Fruit fly (Drosophila melanogaster) whole organism, pupa: Measurements from ENCODE around the gene boss.

Experiments
- CG10348 ChIP-seq: fragments of 200-800 bp; sonication (Bioruptor generic); IDR thresholded peaks from 2 replicates; pipeline ENCODE4 v1.3.6; 2022; ENCODE audit warnings: missing biosample characterization, missing genetic modification characterization
- CG12605 ChIP-seq: fragments of 200-800 bp; sonication (Bioruptor generic); IDR thresholded peaks from 2 replicates; pipeline ENCODE4 v1.3.6; 2022; ENCODE audit warnings: missing biosample characterization, missing genetic modification characterization
- CG13204 ChIP-seq: fragments of 200-800 bp; sonication (Bioruptor generic); optimal IDR thresholded peaks from 2 replicates; lab custom pipeline; 2018; ENCODE audit warnings: missing biosample characterization, mild to moderate bottlenecking, missing genetic modification characterization, moderate library complexity
- CG14655 ChIP-seq: fragments of 200-800 bp; sonication (Bioruptor generic); optimal IDR thresholded peaks from 3 replicates; lab custom pipeline; 2017; ENCODE audit warnings: mild to moderate bottlenecking, missing biosample characterization, missing genetic modification reagents, missing genetic modification characterization
- CG15710 ChIP-seq: fragments of 200-800 bp; sonication (Bioruptor generic); optimal IDR thresholded peaks from 2 replicates; lab custom pipeline; 2018; ENCODE audit warnings: missing biosample characterization, mild to moderate bottlenecking, missing genetic modification characterization, moderate library complexity
- CG17806 ChIP-seq: fragments of 200-800 bp; sonication (Bioruptor generic); optimal IDR thresholded peaks from 2 replicates; lab custom pipeline; 2018; ENCODE audit warnings: missing biosample characterization, mild to moderate bottlenecking, missing genetic modification characterization, moderate library complexity
- CG32121 ChIP-seq: fragments of 200-800 bp; sonication (Bioruptor generic); IDR thresholded peaks from 2 replicates; pipeline ENCODE4 v1.3.6; 2022; ENCODE audit warnings: missing biosample characterization, missing genetic modification characterization
- CG34367 ChIP-seq: fragments of 200-800 bp; sonication (Bioruptor generic); optimal IDR thresholded peaks from 2 replicates; lab custom pipeline; 2018; ENCODE audit warnings: missing biosample characterization, mild to moderate bottlenecking, missing genetic modification characterization
- CG4496 ChIP-seq: fragments of 200-800 bp; sonication (Bioruptor generic); IDR thresholded peaks from 3 replicates; pipeline ENCODE4 v1.3.6; 2022; ENCODE audit warnings: missing biosample characterization, missing genetic modification characterization
- CG8159 ChIP-seq: fragments of 200-800 bp; sonication (Bioruptor generic); optimal IDR thresholded peaks from 3 replicates; lab custom pipeline; 2018; ENCODE audit warnings: missing biosample characterization, mild to moderate bottlenecking, missing genetic modification characterization, moderate library complexity
- CG8301 ChIP-seq: fragments of 200-800 bp; sonication (Bioruptor generic); optimal IDR thresholded peaks from 2 replicates; lab custom pipeline; 2018; ENCODE audit warnings: missing biosample characterization, mild to moderate bottlenecking, missing genetic modification characterization
- CG9948 ChIP-seq: fragments of 200-800 bp; sonication (Bioruptor generic); optimal IDR thresholded peaks from 2 replicates; lab custom pipeline; 2018; ENCODE audit warnings: missing biosample characterization, mild to moderate bottlenecking, missing genetic modification characterization, moderate library complexity
- D1 ChIP-seq: fragments of 200-800 bp; sonication (Bioruptor generic); optimal IDR thresholded peaks from 2 replicates; lab custom pipeline; 2018; ENCODE audit warnings: missing biosample characterization, mild to moderate bottlenecking, missing genetic modification characterization, moderate library complexity
- EcR ChIP-seq: fragments of 200-800 bp; sonication (Bioruptor generic); optimal IDR thresholded peaks from 3 replicates; lab custom pipeline; 2019; ENCODE audit warnings: missing biosample characterization, missing genetic modification characterization, mild to moderate bottlenecking, moderate library complexity, missing genetic modification reagents
- Ets98B ChIP-seq: fragments of 200-800 bp; sonication (Bioruptor generic); IDR thresholded peaks from 2 replicates; pipeline ENCODE4 v1.3.6; 2022; ENCODE audit warnings: missing biosample characterization, missing genetic modification characterization
- Pif1A ChIP-seq: fragments of 200-800 bp; sonication (Bioruptor generic); optimal IDR thresholded peaks from 3 replicates; lab custom pipeline; 2016; ENCODE audit warnings: missing biosample characterization, missing genetic modification characterization
- Pif1B ChIP-seq: fragments of 200-800 bp; sonication (Bioruptor generic); optimal IDR thresholded peaks from 3 replicates; lab custom pipeline; 2016; ENCODE audit warnings: missing biosample characterization, missing genetic modification characterization
- Snoo ChIP-seq: fragments of 200-800 bp; sonication (Bioruptor generic); optimal IDR thresholded peaks from 3 replicates; lab custom pipeline; 2017; ENCODE audit warnings: missing biosample characterization, mild to moderate bottlenecking, missing genetic modification characterization, inconsistent platforms
- fd96Ca ChIP-seq: fragments of 200-800 bp; sonication (Bioruptor generic); IDR thresholded peaks from 3 replicates; pipeline ENCODE4 v1.3.6; 2022; ENCODE audit warnings: missing biosample characterization, missing genetic modification characterization
- gl ChIP-seq: fragments of 200-800 bp; sonication (Bioruptor generic); optimal IDR thresholded peaks from 2 replicates; lab custom pipeline; 2018; ENCODE audit warnings: missing biosample characterization, mild to moderate bottlenecking, missing genetic modification characterization
- rn ChIP-seq: fragments of 200-800 bp; sonication (Bioruptor generic); IDR thresholded peaks from 2 replicates; pipeline ENCODE4 v1.3.6; 2022; ENCODE audit warnings: missing biosample characterization, missing genetic modification characterization

Gene boss

DNA sequence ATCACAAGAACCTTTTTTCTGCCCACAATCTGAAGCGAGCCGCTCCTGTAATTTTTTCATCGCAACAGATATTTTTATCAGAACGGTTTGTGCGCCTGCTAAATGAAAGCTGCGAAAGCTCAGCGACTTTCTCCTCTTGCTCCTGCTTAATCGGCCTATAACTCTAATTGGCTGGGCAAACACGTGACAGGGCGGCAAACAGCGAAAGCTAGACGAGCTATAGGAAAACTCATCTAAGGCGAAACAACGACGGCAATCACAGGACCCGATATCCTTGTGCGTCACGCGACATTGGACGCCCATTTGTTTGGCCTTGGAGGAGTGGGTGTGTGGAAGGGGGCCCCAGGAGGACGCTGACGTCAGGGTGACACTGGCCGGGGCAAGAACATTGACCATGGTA lies 5.2 kb downstream of the boss start:
- TF ChIP-seq D1 (tag; lab: Kevin White, UChicago) (no peak), CG10348 (GFP tag; lab: Robert Waterston, UW) (no peak), CG8159 (no peak), EcR (GFP tag; lab: Kevin White, UChicago) (no peak), CG4496 (GFP tag; lab: Robert Waterston, UW) (no peak), Pif1A (GFP tag; lab: Kevin White, UChicago) (no peak), CG13204 (no peak), CG14655 (GFP tag; lab: Kevin White, UChicago) (no peak)

DNA sequence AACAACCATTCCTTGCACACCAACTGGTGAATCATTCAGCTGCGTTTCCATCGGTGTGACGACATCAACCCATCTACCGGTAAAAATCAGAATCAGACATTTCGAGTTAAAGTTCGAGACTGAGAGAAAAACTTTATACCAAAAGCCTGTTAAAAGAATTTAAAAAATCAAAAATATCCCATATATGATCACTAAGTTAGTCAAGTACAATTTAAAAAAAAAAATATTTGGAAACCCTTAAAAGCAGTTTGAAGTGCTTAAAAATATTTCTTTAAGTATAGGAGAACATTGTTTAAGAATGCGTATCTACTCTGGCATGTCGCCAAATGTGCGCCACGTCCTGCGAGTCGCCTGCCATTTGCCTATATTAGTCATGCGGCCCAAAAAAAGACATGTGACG lies 6.7 kb downstream of the boss start:
- TF ChIP-seq CG12605 (no peak), Pif1A (GFP tag; lab: Kevin White, UChicago) (no peak), rn (GFP tag; lab: Robert Waterston, UW) (no peak), CG17806 (tag; lab: Kevin White, UChicago) (no peak), CG13204 (no peak), EcR (GFP tag; lab: Kevin White, UChicago) (no peak), CG9948 (tag; lab: Kevin White, UChicago) (no peak), CG8301 (no peak), Snoo (tag; lab: Kevin White, UChicago) (no peak), Pif1B (GFP tag; lab: Kevin White, UChicago) (no peak), CG34367 (tag; lab: Kevin White, UChicago) (no peak), CG4496 (GFP tag; lab: Robert Waterston, UW) (no peak), CG32121 (no peak), gl (tag; lab: Kevin White, UChicago) (no peak), fd96Ca (GFP tag; lab: Robert Waterston, UW) (no peak), CG15710 (tag; lab: Kevin White, UChicago) (no peak)

DNA sequence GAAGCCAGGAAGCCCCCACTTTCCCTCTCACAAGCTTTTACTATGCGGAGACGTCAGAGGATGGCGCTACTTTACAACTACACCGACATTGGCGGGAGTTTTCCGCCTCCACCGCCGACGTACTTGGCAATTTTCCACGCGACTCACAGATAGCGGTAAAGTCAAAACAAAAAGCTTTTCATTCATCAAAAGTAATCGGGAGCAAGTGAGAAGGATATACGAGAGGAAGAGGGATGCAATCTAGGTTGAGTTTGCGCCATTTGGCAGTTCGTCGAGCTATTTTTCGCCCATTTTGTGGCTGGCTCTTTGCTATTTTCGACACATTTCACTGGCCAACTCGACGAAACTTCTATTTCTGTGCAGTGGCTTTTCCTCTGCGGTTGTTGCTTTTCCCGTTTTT lies 7.1 kb downstream of the boss start:
- TF ChIP-seq fd96Ca (GFP tag; lab: Robert Waterston, UW): no peak
- TF ChIP-seq CG9948 (tag; lab: Kevin White, UChicago): no peak
- no peak for TF ChIP-seq CG8301
- no peak for TF ChIP-seq CG15710 (tag; lab: Kevin White, UChicago)
- TF ChIP-seq gl (tag; lab: Kevin White, UChicago): no peak
- TF ChIP-seq, all 21 proteins: peak for 0

DNA sequence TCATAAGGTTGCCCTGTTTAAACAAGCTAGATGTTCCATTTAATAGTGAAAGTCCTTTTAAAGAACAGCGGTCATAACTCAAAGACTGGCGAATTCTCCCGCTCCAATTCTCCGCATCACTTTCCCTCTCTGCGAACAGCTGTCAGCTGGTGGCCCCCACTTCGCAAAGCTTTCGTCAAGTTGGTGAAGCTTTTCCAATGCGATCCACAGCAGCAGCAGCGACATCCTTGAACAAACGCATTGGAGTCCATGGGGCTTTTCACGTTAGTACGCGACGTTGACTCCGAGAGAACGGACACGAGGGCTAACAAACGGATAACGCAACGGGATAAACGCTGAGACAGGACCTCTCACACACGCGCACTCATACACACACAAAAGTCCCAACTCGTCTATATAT lies 8.0 kb downstream of the boss start, which contains the start of gene fid:
Gene fid, plus strand, starts transcription at position 301 of the 400 bp plus-strand sequence.
- no peak for TF ChIP-seq Pif1B (GFP tag; lab: Kevin White, UChicago)
- TF ChIP-seq fd96Ca (GFP tag; lab: Robert Waterston, UW): no peak
- TF ChIP-seq CG8159: no peak
- no peak for TF ChIP-seq CG15710 (tag; lab: Kevin White, UChicago)
- no peak for TF ChIP-seq CG13204
- TF ChIP-seq, all 21 proteins: peak for 0

DNA sequence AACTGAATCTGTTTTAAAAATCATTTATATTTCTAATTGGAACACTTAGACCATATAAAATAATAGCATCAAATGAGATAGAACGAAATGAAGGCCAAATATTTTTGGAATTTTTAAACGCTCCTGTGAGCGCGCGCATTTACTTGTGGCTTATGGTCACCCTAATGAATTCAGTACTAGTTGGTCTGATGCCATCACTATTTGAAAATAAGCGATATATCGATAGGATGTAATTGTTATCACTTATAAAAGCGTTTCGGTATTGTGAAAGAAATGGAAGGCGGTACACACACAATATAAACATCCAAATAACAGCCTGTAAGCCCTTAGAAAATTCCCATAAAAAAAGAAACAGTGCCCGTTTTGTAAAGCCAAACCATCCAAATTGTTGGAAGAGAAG lies 20.9 kb downstream of the boss start, which contains the start of gene Nf1:
Gene Nf1, plus strand, starts transcription at position 280 of the 400 bp plus-strand sequence.
- TF ChIP-seq CG8159 (no peak), EcR (GFP tag; lab: Kevin White, UChicago) (no peak), CG4496 (GFP tag; lab: Robert Waterston, UW) (no peak), D1 (tag; lab: Kevin White, UChicago) (no peak), CG13204 (no peak), CG32121 (no peak), CG34367 (tag; lab: Kevin White, UChicago) (no peak), CG17806 (tag; lab: Kevin White, UChicago) (no peak)

DNA sequence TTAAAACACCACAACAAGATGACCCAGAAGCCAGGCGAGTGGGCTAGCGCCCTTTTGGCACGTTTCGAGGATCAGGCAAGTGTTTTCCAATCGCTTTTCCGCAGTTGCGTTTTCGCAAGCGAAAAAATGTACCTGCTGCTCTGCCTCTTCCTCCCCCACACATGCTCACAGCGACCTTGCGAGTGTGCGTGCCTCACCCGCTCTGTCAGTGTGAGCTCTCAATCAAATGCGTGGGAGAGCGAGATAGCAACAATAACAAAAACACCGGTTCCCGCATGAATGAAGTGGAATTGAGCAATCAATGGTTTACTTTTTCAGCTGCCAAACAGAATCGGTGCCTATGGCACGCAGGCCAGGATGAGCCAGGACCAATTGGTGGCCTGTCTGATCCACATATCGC lies 21.5 kb downstream of the boss start:
- no peak for TF ChIP-seq fd96Ca (GFP tag; lab: Robert Waterston, UW)
- no peak for TF ChIP-seq rn (GFP tag; lab: Robert Waterston, UW)
- TF ChIP-seq CG34367 (tag; lab: Kevin White, UChicago): no peak
- no peak for TF ChIP-seq CG4496 (GFP tag; lab: Robert Waterston, UW)
- no peak for TF ChIP-seq CG10348 (GFP tag; lab: Robert Waterston, UW)
- TF ChIP-seq Pif1A (GFP tag; lab: Kevin White, UChicago): no peak
- TF ChIP-seq Snoo (tag; lab: Kevin White, UChicago): no peak
- no peak for TF ChIP-seq gl (tag; lab: Kevin White, UChicago)

DNA sequence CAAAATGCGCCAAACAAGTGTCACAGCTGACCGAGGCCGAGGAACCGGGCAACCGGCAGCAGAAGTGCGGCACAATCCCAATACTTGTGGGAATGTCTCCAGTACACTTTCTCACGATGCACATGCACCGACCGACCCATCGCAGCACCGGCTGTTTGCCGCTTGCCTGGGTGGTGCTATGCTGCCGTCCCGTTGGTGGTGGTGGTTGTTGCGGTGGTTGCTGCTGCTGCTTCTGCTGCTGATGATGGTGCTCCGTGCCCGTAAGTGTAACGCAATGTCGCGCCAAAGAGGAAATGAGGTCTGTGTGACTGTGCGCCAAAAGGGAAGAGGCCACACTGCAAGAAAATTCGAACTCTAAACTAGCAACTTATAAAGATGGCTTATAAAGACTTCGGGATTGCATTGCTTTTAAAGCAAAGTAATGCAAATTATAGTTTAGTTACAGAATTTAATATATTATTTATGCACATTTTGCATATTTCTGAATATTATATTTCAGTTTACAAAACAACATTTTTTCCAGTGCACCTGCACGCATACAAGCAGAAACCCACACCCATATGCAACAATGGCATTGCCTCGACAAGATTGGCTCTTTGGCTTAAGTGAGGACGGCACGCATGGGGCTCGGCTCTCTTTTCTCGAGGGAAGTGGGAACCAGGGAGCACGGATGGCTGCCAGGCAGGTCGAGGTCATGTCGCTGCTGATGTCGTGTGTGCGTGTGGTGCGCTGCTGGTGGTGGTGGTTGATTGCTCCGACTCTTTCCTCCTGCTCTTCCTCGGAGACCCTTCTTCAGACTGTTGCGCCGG lies 34.6 kb downstream of the boss start, which contains the start of gene CG43116:
Gene CG43116, minus strand, starts transcription at position 800 of the 809 bp plus-strand sequence.
- peak; percentile 96 for TF ChIP-seq CG34367 (tag; lab: Kevin White, UChicago)
- peak; percentile 93 for TF ChIP-seq Pif1A (GFP tag; lab: Kevin White, UChicago)
- TF ChIP-seq Ets98B (GFP tag; lab: Robert Waterston, UW): peak; percentile 73; the same call in 1 of the 2 replicates
- TF ChIP-seq Snoo (tag; lab: Kevin White, UChicago): peak; percentile 93
- TF ChIP-seq CG15710 (tag; lab: Kevin White, UChicago): peak; percentile 96
- peak; percentile 82 for TF ChIP-seq D1 (tag; lab: Kevin White, UChicago)
- TF ChIP-seq CG12605: peak; percentile 75
- peak; percentile 55; the same call in 1 of the 3 replicates for TF ChIP-seq CG4496 (GFP tag; lab: Robert Waterston, UW)
- TF ChIP-seq CG13204: peak; percentile 91
- no peak for TF ChIP-seq CG14655 (GFP tag; lab: Kevin White, UChicago)
- peak; percentile 83 for TF ChIP-seq fd96Ca (GFP tag; lab: Robert Waterston, UW)
- TF ChIP-seq gl (tag; lab: Kevin White, UChicago): peak; percentile 84
- TF ChIP-seq CG17806 (tag; lab: Kevin White, UChicago): peak; percentile 97
- peak; percentile 76 for TF ChIP-seq EcR (GFP tag; lab: Kevin White, UChicago)
- peak; percentile 94 for TF ChIP-seq Pif1B (GFP tag; lab: Kevin White, UChicago)
- TF ChIP-seq CG32121: peak; percentile 69; the same call in 1 of the 2 replicates
- TF ChIP-seq CG9948 (tag; lab: Kevin White, UChicago): peak; percentile 97
- peak; percentile 98 for TF ChIP-seq CG8159
- TF ChIP-seq CG8301: no peak
- 0 out of 2 replicates have a peak, but pooled peaks have one; percentile 12 for TF ChIP-seq CG10348 (GFP tag; lab: Robert Waterston, UW)
- peak; percentile 81 for TF ChIP-seq rn (GFP tag; lab: Robert Waterston, UW)
